Fruit fly (Drosophila melanogaster) whole organism, embryonic: ENCODE data around the gene CG31637.

ENCODE experiments used
- Abd-B ChIP-seq: fragments of 200-800 bp; sonication (Bioruptor generic); optimal IDR thresholded peaks from 2 replicates; lab custom pipeline; 2018; ENCODE audit warnings: missing biosample characterization, mild to moderate bottlenecking, missing genetic modification characterization, moderate library complexity
- Aef1 ChIP-seq: fragments of 200-800 bp; sonication (Bioruptor generic); IDR thresholded peaks from 3 replicates; pipeline ENCODE4 v1.3.6; 2022; ENCODE audit warnings: missing biosample characterization, missing genetic modification characterization
- C15 ChIP-seq: fragments of 200-800 bp; sonication (Bioruptor generic); IDR thresholded peaks from 3 replicates; pipeline ENCODE4 v1.3.6; 2022; ENCODE audit warnings: missing biosample characterization, missing genetic modification characterization
- CG11247 ChIP-seq: fragments of 200-800 bp; sonication (Bioruptor generic); IDR thresholded peaks from 2 replicates; pipeline ENCODE4 v1.3.6; 2022; ENCODE audit warnings: missing biosample characterization, missing genetic modification characterization
- CG11398 ChIP-seq: fragments of 200-800 bp; sonication (Bioruptor generic); optimal IDR thresholded peaks from 2 replicates; lab custom pipeline; 2016; ENCODE audit warnings: missing biosample characterization, missing genetic modification characterization
- CG11456 ChIP-seq: fragments of 200-800 bp; sonication (Bioruptor generic); IDR thresholded peaks from 3 replicates; pipeline ENCODE4 v1.3.6; 2022; ENCODE audit warnings: missing biosample characterization, missing genetic modification characterization
- CG11723 ChIP-seq: fragments of 200-800 bp; sonication (Bioruptor generic); optimal IDR thresholded peaks from 2 replicates; lab custom pipeline; 2017; ENCODE audit warnings: missing biosample characterization, mild to moderate bottlenecking, missing genetic modification characterization
- CG12071 ChIP-seq: fragments of 200-800 bp; sonication (Bioruptor generic); optimal IDR thresholded peaks from 3 replicates; lab custom pipeline; 2018; ENCODE audit warnings: missing biosample characterization, mild to moderate bottlenecking, missing genetic modification characterization
- CG12744 ChIP-seq: fragments of 200-800 bp; sonication (Bioruptor generic); optimal IDR thresholded peaks from 2 replicates; lab custom pipeline; 2016; ENCODE audit warnings: missing biosample characterization, missing genetic modification characterization
- CG15073 ChIP-seq: fragments of 200-800 bp; sonication (Bioruptor generic); optimal IDR thresholded peaks from 2 replicates; lab custom pipeline; 2016; ENCODE audit warnings: missing biosample characterization, missing genetic modification characterization
- CG17829 ChIP-seq: fragments of 200-800 bp; optimal IDR thresholded peaks from 2 replicates; lab custom pipeline; 2019; ENCODE audit warnings: missing biosample characterization, mild to moderate bottlenecking, missing genetic modification characterization, moderate library complexity
- CG18011 ChIP-seq: fragments of 200-800 bp; sonication (Bioruptor generic); optimal IDR thresholded peaks from 2 replicates; lab custom pipeline; 2017; ENCODE audit warnings: missing biosample characterization, missing genetic modification characterization, mild to moderate bottlenecking, moderate library complexity, missing genotype
- CG18262 ChIP-seq: fragments of 200-800 bp; optimal IDR thresholded peaks from 3 replicates; lab custom pipeline; 2019; ENCODE audit warnings: missing biosample characterization, mild to moderate bottlenecking, missing genetic modification characterization, moderate library complexity
- CG2199 ChIP-seq: fragments of 200-800 bp; sonication (Bioruptor generic); IDR thresholded peaks from 3 replicates; pipeline ENCODE4 v1.3.6; 2022; ENCODE audit warnings: missing biosample characterization, missing genetic modification characterization
- CG30020 ChIP-seq: fragments of 200-800 bp; optimal IDR thresholded peaks from 2 replicates; lab custom pipeline; 2019; ENCODE audit warnings: missing biosample characterization, mild to moderate bottlenecking, missing genetic modification characterization, moderate library complexity
- CG31388 ChIP-seq: fragments of 200-800 bp; sonication (Bioruptor generic); optimal IDR thresholded peaks from 2 replicates; lab custom pipeline; 2016; ENCODE audit warnings: missing biosample characterization, missing genetic modification characterization
- CG3726 ChIP-seq: fragments of 200-800 bp; sonication (Bioruptor generic); IDR thresholded peaks from 3 replicates; pipeline ENCODE4, ENCODE4 v1.3.6; 2022; ENCODE audit warnings: missing biosample characterization, missing genetic modification characterization
- CG8388 ChIP-seq: fragments of 200-800 bp; sonication (Bioruptor generic); optimal IDR thresholded peaks from 2 replicates; lab custom pipeline; 2019; ENCODE audit warnings: missing biosample characterization, mild to moderate bottlenecking, missing genetic modification characterization, moderate library complexity
- CG9817 ChIP-seq: fragments of 200-800 bp; sonication (Bioruptor generic); optimal IDR thresholded peaks from 2 replicates; lab custom pipeline; 2018; ENCODE audit warnings: missing biosample characterization, mild to moderate bottlenecking, missing genetic modification characterization, moderate library complexity
- CG9876 ChIP-seq: fragments of 200-800 bp; sonication (Bioruptor generic); optimal IDR thresholded peaks from 2 replicates; lab custom pipeline; 2016; ENCODE audit warnings: missing biosample characterization, missing genetic modification characterization
- Dref ChIP-seq: fragments of 200-800 bp; sonication (Bioruptor generic); IDR thresholded peaks from 2 replicates; pipeline ENCODE4 v1.3.6; 2022; ENCODE audit warnings: missing biosample characterization, missing genetic modification characterization
- E2f2 ChIP-seq: fragments of 200-800 bp; sonication (Bioruptor generic); IDR thresholded peaks from 2 replicates; pipeline ENCODE4 v1.3.6; 2022; ENCODE audit warnings: missing biosample characterization, missing genetic modification characterization
- HLH3B ChIP-seq: fragments of 200-800 bp; sonication (Bioruptor generic); IDR thresholded peaks from 2 replicates; pipeline ENCODE4 v1.3.6; 2022; ENCODE audit warnings: missing biosample characterization, missing genetic modification characterization
- Hmr ChIP-seq: fragments of 200-800 bp; sonication (Bioruptor generic); optimal IDR thresholded peaks from 3 replicates; lab custom pipeline; 2017; ENCODE audit warnings: mild to moderate bottlenecking, missing biosample characterization, missing genetic modification reagents, missing genetic modification characterization
- Hr78 ChIP-seq, 2 experiments: fragments of 200-800 bp in 1 of 2; fragments of >200 bp in 1 of 2; sonication (Bioruptor generic) in 1 of 2; optimal IDR thresholded peaks; 2 replicates each; lab custom pipeline; 2017 to 2019; ENCODE audit warnings: missing biosample characterization in 2 of 2, missing genetic modification characterization in 2 of 2, mild to moderate bottlenecking in 1 of 2, moderate library complexity in 1 of 2
- Nf-YA ChIP-seq: fragments of 200-800 bp; sonication (Bioruptor generic); IDR thresholded peaks from 2 replicates; pipeline ENCODE4 v1.3.6; 2022; ENCODE audit warnings: missing biosample characterization, missing genetic modification characterization
- Oli ChIP-seq: fragments of 200-800 bp; sonication (Bioruptor generic); optimal IDR thresholded peaks from 2 replicates; lab custom pipeline; 2018; ENCODE audit warnings: missing biosample characterization, mild to moderate bottlenecking, missing genetic modification characterization, moderate library complexity
- PHDP ChIP-seq: fragments of 200-800 bp; sonication (Bioruptor generic); optimal IDR thresholded peaks from 3 replicates; lab custom pipeline; 2018; ENCODE audit warnings: missing biosample characterization, mild to moderate bottlenecking, missing genetic modification characterization, moderate library complexity
- Sin3A ChIP-seq: fragments of >200 bp; optimal IDR thresholded peaks from 2 replicates; lab custom pipeline; 2018
- Tbp ChIP-seq: fragments of >200 bp; optimal IDR thresholded peaks from 2 replicates; lab custom pipeline; 2018; ENCODE audit warnings: missing biosample characterization, missing genetic modification characterization
- ase ChIP-seq: fragments of 200-800 bp; sonication (Bioruptor generic); IDR thresholded peaks from 3 replicates; pipeline ENCODE4 v1.3.6; 2022; ENCODE audit warnings: missing biosample characterization, missing genetic modification characterization
- br ChIP-seq: fragments of >200 bp; optimal IDR thresholded peaks from 2 replicates; lab custom pipeline; 2017
- cad ChIP-seq: fragments of >200 bp; optimal IDR thresholded peaks from 2 replicates; lab custom pipeline; 2017; ENCODE audit warnings: missing biosample characterization, missing genetic modification characterization
- chm ChIP-seq: fragments of 200-800 bp; sonication (Bioruptor generic); IDR thresholded peaks from 2 replicates; pipeline ENCODE4 v1.3.6; 2022; ENCODE audit warnings: missing biosample characterization, missing genetic modification characterization
- croc ChIP-seq: fragments of 200-800 bp; sonication (Bioruptor generic); conservative IDR thresholded peaks from 3 replicates; pipeline ENCODE4 v1.3.6; 2022; ENCODE audit warnings: missing biosample characterization, missing genetic modification characterization
- ems ChIP-seq: fragments of 200-800 bp; sonication (Bioruptor generic); optimal IDR thresholded peaks from 3 replicates; lab custom pipeline; 2016; ENCODE audit warnings: missing biosample characterization, missing genetic modification characterization
- gsb-n ChIP-seq: fragments of 200-800 bp; sonication (Bioruptor generic); optimal IDR thresholded peaks from 3 replicates; lab custom pipeline; 2018; ENCODE audit warnings: missing biosample characterization, mild to moderate bottlenecking, missing genetic modification characterization
- insv ChIP-seq, 2 experiments: fragments of 200-800 bp; sonication (Bioruptor generic); optimal IDR thresholded peaks; 3 replicates each; lab custom pipeline; 2016 to 2018; ENCODE audit warnings: missing biosample characterization in 2 of 2, missing genetic modification characterization in 2 of 2
- jumu ChIP-seq: fragments of 200-800 bp; sonication (Bioruptor generic); optimal IDR thresholded peaks from 3 replicates; lab custom pipeline; 2016; ENCODE audit warnings: missing biosample characterization, missing genetic modification characterization
- kni ChIP-seq: fragments of 200-800 bp; sonication (Bioruptor generic); optimal IDR thresholded peaks from 3 replicates; lab custom pipeline; 2017; ENCODE audit warnings: mild to moderate bottlenecking, missing biosample characterization, missing genetic modification reagents, missing genetic modification characterization
- lilli ChIP-seq: fragments of 200-800 bp; sonication (Bioruptor generic); optimal IDR thresholded peaks from 3 replicates; lab custom pipeline; 2016; ENCODE audit warnings: missing biosample characterization, missing genetic modification characterization
- lola ChIP-seq, 3 experiments: fragments of >200 bp in 2 of 3; fragments of 200-800 bp in 1 of 3; sonication (Bioruptor generic) in 1 of 3; optimal IDR thresholded peaks; 2 replicates each; lab custom pipeline; 2017 to 2019; ENCODE audit warnings: missing biosample characterization in 3 of 3, missing genetic modification characterization in 3 of 3, mild to moderate bottlenecking in 1 of 3, moderate library complexity in 1 of 3
- luna ChIP-seq: fragments of 200-800 bp; sonication (Bioruptor generic); optimal IDR thresholded peaks from 2 replicates; lab custom pipeline; 2016; ENCODE audit warnings: missing biosample characterization, missing genetic modification characterization
- nau ChIP-seq: fragments of 200-800 bp; sonication (Bioruptor generic); optimal IDR thresholded peaks from 3 replicates; lab custom pipeline; 2017; ENCODE audit warnings: missing biosample characterization, mild to moderate bottlenecking, missing genetic modification characterization, missing genetic modification reagents
- otp ChIP-seq: fragments of 200-800 bp; sonication (Bioruptor generic); IDR thresholded peaks from 3 replicates; pipeline ENCODE4, ENCODE4 v1.3.6; 2022; ENCODE audit warnings: missing biosample characterization, missing genetic modification characterization
- pb ChIP-seq: fragments of 200-800 bp; sonication (Bioruptor generic); optimal IDR thresholded peaks from 3 replicates; lab custom pipeline; 2016; ENCODE audit warnings: missing biosample characterization, missing genetic modification characterization
- pho ChIP-seq: fragments of 200-800 bp; sonication (Bioruptor generic); optimal IDR thresholded peaks from 2 replicates; lab custom pipeline; 2016; ENCODE audit warnings: missing biosample characterization, missing genetic modification characterization
- rib ChIP-seq: fragments of 200-800 bp; sonication (Bioruptor generic); IDR thresholded peaks from 2 replicates; pipeline ENCODE4 v1.3.6; 2022; ENCODE audit warnings: missing biosample characterization, missing genetic modification characterization
- shn ChIP-seq: fragments of 200-800 bp; sonication (Bioruptor generic); optimal IDR thresholded peaks from 3 replicates; lab custom pipeline; 2016; ENCODE audit warnings: missing biosample characterization, missing genetic modification characterization
- tna ChIP-seq: fragments of 200-800 bp; sonication (Bioruptor generic); IDR thresholded peaks from 2 replicates; pipeline ENCODE4 v1.3.6; 2022; ENCODE audit warnings: missing biosample characterization, missing genetic modification characterization; ENCODE audit not compliant: partially characterized antibody
- yki ChIP-seq: fragments of >200 bp; optimal IDR thresholded peaks from 3 replicates; lab custom pipeline; 2018
- zfh1 ChIP-seq: fragments of 200-800 bp; sonication (Bioruptor generic); IDR thresholded peaks from 3 replicates; pipeline ENCODE4 v1.3.6; 2022; ENCODE audit warnings: missing biosample characterization, missing genetic modification characterization

CG31637 gene

dm6 chr2L:6490783-6491249 is 7.6 kb upstream of the CG31637 start, which contains the start of the genes Phf5a and CG31638 (continued):
- TF ChIP-seq ems (GFP tag; lab: Kevin White, UChicago) (peak; percentile 40), luna (GFP tag; lab: Kevin White, UChicago) (no peak), CG3726 (GFP tag; lab: Robert Waterston, UW) (peak; percentile 96), Nf-YA (GFP tag; lab: Robert Waterston, UW) (no peak), br (lab: Kevin White, UChicago) (no peak), HLH3B (GFP tag; lab: Robert Waterston, UW) (peak; percentile 91), otp (GFP tag; lab: Robert Waterston, UW) (peak; percentile 81; the same call in 2 of the 3 replicates), CG11398 (GFP tag; lab: Kevin White, UChicago) (no peak), nau (no peak), CG11247 (GFP tag; lab: Robert Waterston, UW) (no peak), CG17829 (tag; lab: Kevin White, UChicago) (peak; percentile 98), yki (lab: Kevin White, UChicago) (no peak), gsb-n (tag; lab: Kevin White, UChicago) (peak; percentile 90), cad (GFP tag; lab: Kevin White, UChicago) (no peak), CG11723 (peak; percentile 69), Dref (no peak), CG11456 (GFP tag; lab: Robert Waterston, UW) (0 out of 3 replicates have a peak, but pooled peaks have one; percentile 59), C15 (GFP tag; lab: Robert Waterston, UW) (peak; percentile 93), CG2199 (GFP tag; lab: Robert Waterston, UW) (peak; percentile 96), CG9876 (GFP tag; lab: Kevin White, UChicago) (peak; percentile 28), CG9817 (tag; lab: Kevin White, UChicago) (peak; percentile 82), CG18262 (tag; lab: Kevin White, UChicago) (peak; percentile 96), insv (GFP tag; optimal IDR thresholded peaks at IDR 0.05; lab: Kevin White, UChicago) (peak in 1 of 2 experiments; percentile 19), jumu (GFP tag; lab: Kevin White, UChicago) (peak; percentile 85), shn (GFP tag; lab: Kevin White, UChicago) (peak; percentile 58), zfh1 (peak; percentile 70), E2f2 (GFP tag; lab: Robert Waterston, UW) (peak; percentile 66; the same call in 1 of the 2 replicates), croc (GFP tag; lab: Robert Waterston, UW) (peak; percentile 93), CG8388 (peak; percentile 96), CG18011 (GFP tag; lab: Kevin White, UChicago) (peak; percentile 82), Tbp (GFP tag; lab: Kevin White, UChicago) (no peak), Aef1 (GFP tag; lab: Robert Waterston, UW) (peak; percentile 51; the same call in 2 of the 3 replicates), CG31388 (GFP tag; lab: Kevin White, UChicago) (peak; percentile 48), lola (GFP tag; optimal IDR thresholded peaks at IDR 0.05; lab: Kevin White, UChicago) (peak in 1 of 3 experiments; percentile 73), rib (GFP tag; lab: Robert Waterston, UW) (no peak), Hr78 (GFP tag; optimal IDR thresholded peaks at IDR 0.05; lab: Kevin White, UChicago) (no peak), CG12071 (GFP tag; lab: Kevin White, UChicago) (peak; percentile 76), PHDP (tag; lab: Kevin White, UChicago) (peak; percentile 97), CG30020 (peak; percentile 58), CG15073 (GFP tag; lab: Kevin White, UChicago) (no peak), pb (GFP tag; lab: Kevin White, UChicago) (no peak), pho (GFP tag; lab: Kevin White, UChicago) (no peak), CG12744 (GFP tag; lab: Kevin White, UChicago) (no peak), Hmr (peak; percentile 96), kni (GFP tag; lab: Kevin White, UChicago) (peak; percentile 54), lilli (GFP tag; lab: Kevin White, UChicago) (peak; percentile 95), chm (peak; percentile 77), Sin3A (lab: Kevin White, UChicago) (peak; percentile 47), Abd-B (GFP tag; lab: Kevin White, UChicago) (peak; percentile 91), ase (GFP tag; lab: Robert Waterston, UW) (peak; percentile 97), Oli (tag; lab: Kevin White, UChicago) (peak; percentile 89), tna (GFP tag; lab: Robert Waterston, UW) (no peak)
